Worm (Caenorhabditis elegans) whole organism, L2 larva: ENCODE measurements around the gene snt-3.

ENCODE experiments used
- C34F6.9 ChIP-seq: fragments of 150-350 bp; optimal IDR thresholded peaks from 2 replicates; lab custom pipeline; 2014; ENCODE audit warnings: missing biosample characterization, missing genetic modification characterization
- F13H6.1 ChIP-seq: sonication (generic microtip); optimal IDR thresholded peaks from 2 replicates; lab custom pipeline; 2016; ENCODE audit warnings: missing genetic modification characterization, missing compliant biosample characterization
- R02D3.7 ChIP-seq: fragments of 150-350 bp; optimal IDR thresholded peaks from 2 replicates; lab custom pipeline; 2014; ENCODE audit warnings: missing biosample characterization, missing genetic modification characterization
- aly-2 ChIP-seq: fragments of 150-350 bp; optimal IDR thresholded peaks from 2 replicates; lab custom pipeline; 2014; ENCODE audit warnings: missing biosample characterization, missing genetic modification characterization
- ama-1 ChIP-seq: fragments of 150-350 bp; optimal IDR thresholded peaks from 2 replicates; lab custom pipeline; 2018; ENCODE audit warnings: inconsistent platforms
- ceh-16 ChIP-seq: fragments of 150-350 bp; optimal IDR thresholded peaks from 2 replicates; lab custom pipeline; 2014; ENCODE audit warnings: missing biosample characterization, missing genetic modification characterization
- ceh-82 ChIP-seq: fragments of 150-350 bp; optimal IDR thresholded peaks from 2 replicates; lab custom pipeline; 2014; ENCODE audit warnings: missing biosample characterization, missing genetic modification characterization
- egl-27 ChIP-seq: sonication (generic microtip); optimal IDR thresholded peaks from 3 replicates; lab custom pipeline; 2017; ENCODE audit warnings: missing biosample characterization, missing genetic modification reagents, missing genetic modification characterization
- fos-1 ChIP-seq: fragments of 150-350 bp; optimal IDR thresholded peaks from 2 replicates; lab custom pipeline; 2014; ENCODE audit warnings: missing biosample characterization, missing genetic modification characterization
- gmeb-1 ChIP-seq: fragments of 150-350 bp; optimal IDR thresholded peaks from 2 replicates; lab custom pipeline; 2014; ENCODE audit warnings: missing biosample characterization, missing genetic modification characterization
- lin-11 ChIP-seq: fragments of 150-350 bp; sonication (generic microtip); optimal IDR thresholded peaks from 2 replicates; lab custom pipeline; 2014; ENCODE audit warnings: missing biosample characterization, missing genetic modification characterization, inconsistent platforms, mixed read lengths
- lin-13 ChIP-seq: fragments of 150-350 bp; optimal IDR thresholded peaks from 2 replicates; lab custom pipeline; 2014; ENCODE audit warnings: missing biosample characterization, missing genetic modification reagents, missing genetic modification characterization
- lin-39 ChIP-seq: fragments of 150-350 bp; optimal IDR thresholded peaks from 2 replicates; lab custom pipeline; 2014; ENCODE audit warnings: missing biosample characterization, missing genetic modification reagents, missing genetic modification characterization
- lsy-2 ChIP-seq, 2 experiments: fragments of 150-350 bp in 1 of 2; sonication (generic microtip) in 1 of 2; optimal IDR thresholded peaks; 2 replicates each; lab custom pipeline; 2014 to 2017; ENCODE audit warnings: missing biosample characterization in 2 of 2, missing genetic modification characterization in 2 of 2
- mab-5 ChIP-seq: fragments of 150-350 bp; optimal IDR thresholded peaks from 2 replicates; lab custom pipeline; 2014; ENCODE audit warnings: missing biosample characterization, missing genetic modification characterization
- mbf-1 ChIP-seq: sonication (generic microtip); optimal IDR thresholded peaks from 2 replicates; lab custom pipeline; 2017; ENCODE audit warnings: missing biosample characterization, missing genetic modification characterization
- nhr-10 ChIP-seq: sonication (generic microtip); optimal IDR thresholded peaks from 2 replicates; lab custom pipeline; 2017; ENCODE audit warnings: missing biosample characterization, missing genetic modification characterization
- nhr-11 ChIP-seq: fragments of 150-350 bp; optimal IDR thresholded peaks from 2 replicates; lab custom pipeline; 2014; ENCODE audit warnings: missing biosample characterization, missing genetic modification characterization
- nhr-12 ChIP-seq: fragments of 150-350 bp; optimal IDR thresholded peaks from 2 replicates; lab custom pipeline; 2014; ENCODE audit warnings: missing biosample characterization, missing genetic modification characterization
- nhr-129 ChIP-seq: fragments of 150-350 bp; optimal IDR thresholded peaks from 2 replicates; lab custom pipeline; 2014; ENCODE audit warnings: missing biosample characterization, missing genetic modification characterization
- nhr-21 ChIP-seq: fragments of 150-350 bp; optimal IDR thresholded peaks from 2 replicates; lab custom pipeline; 2014; ENCODE audit warnings: missing biosample characterization, missing genetic modification characterization
- nhr-25 ChIP-seq: fragments of 150-350 bp; sonication (generic microtip); optimal IDR thresholded peaks from 3 replicates; lab custom pipeline; 2014; ENCODE audit warnings: missing biosample characterization, missing genetic modification characterization
- nhr-77 ChIP-seq: fragments of 150-350 bp; optimal IDR thresholded peaks from 2 replicates; lab custom pipeline; 2014; ENCODE audit warnings: missing biosample characterization, missing genetic modification characterization
- peb-1 ChIP-seq: fragments of 150-350 bp; optimal IDR thresholded peaks from 2 replicates; lab custom pipeline; 2014; ENCODE audit warnings: missing biosample characterization, missing genetic modification characterization
- sem-4 ChIP-seq: fragments of 150-350 bp; optimal IDR thresholded peaks from 2 replicates; lab custom pipeline; 2014; ENCODE audit warnings: missing biosample characterization, missing genetic modification reagents, missing genetic modification characterization
- sma-9 ChIP-seq, 2 experiments: fragments of 150-350 bp in 1 of 2; sonication (generic microtip) in 1 of 2; optimal IDR thresholded peaks; 2 replicates each; lab custom pipeline; 2014 to 2016; ENCODE audit warnings: missing genetic modification characterization in 2 of 2, mild to moderate bottlenecking in 1 of 2, missing biosample characterization in 1 of 2, missing compliant biosample characterization in 1 of 2, missing genetic modification reagents in 1 of 2, moderate library complexity in 1 of 2
- snpc-4 ChIP-seq: fragments of 150-350 bp; optimal IDR thresholded peaks from 2 replicates; lab custom pipeline; 2014; ENCODE audit warnings: missing biosample characterization, missing genetic modification characterization
- unc-39 ChIP-seq: fragments of 150-350 bp; optimal IDR thresholded peaks from 2 replicates; lab custom pipeline; 2014; ENCODE audit warnings: missing biosample characterization, missing genetic modification characterization
- unc-55 ChIP-seq: fragments of 150-350 bp; sonication (generic microtip); optimal IDR thresholded peaks from 3 replicates; lab custom pipeline; 2014; ENCODE audit warnings: missing biosample characterization, missing genetic modification reagents, missing genetic modification characterization
- zag-1 ChIP-seq: fragments of 150-350 bp; optimal IDR thresholded peaks from 2 replicates; lab custom pipeline; 2014; ENCODE audit warnings: missing biosample characterization, missing genetic modification characterization
- ztf-1 ChIP-seq: fragments of 200-800 bp; sonication (Bioruptor generic); conservative IDR thresholded peaks from 2 replicates; pipeline ENCODE4 v1.3.6; 2022; ENCODE audit warnings: missing genetic modification characterization, missing compliant biosample characterization
- ztf-11 ChIP-seq: sonication (generic microtip); optimal IDR thresholded peaks from 2 replicates; lab custom pipeline; 2017; ENCODE audit warnings: missing biosample characterization, missing genetic modification characterization
- ztf-4 ChIP-seq: fragments of 150-350 bp; optimal IDR thresholded peaks from 2 replicates; lab custom pipeline; 2014; ENCODE audit warnings: missing biosample characterization, missing genetic modification characterization

Gene snt-3

DNA sequence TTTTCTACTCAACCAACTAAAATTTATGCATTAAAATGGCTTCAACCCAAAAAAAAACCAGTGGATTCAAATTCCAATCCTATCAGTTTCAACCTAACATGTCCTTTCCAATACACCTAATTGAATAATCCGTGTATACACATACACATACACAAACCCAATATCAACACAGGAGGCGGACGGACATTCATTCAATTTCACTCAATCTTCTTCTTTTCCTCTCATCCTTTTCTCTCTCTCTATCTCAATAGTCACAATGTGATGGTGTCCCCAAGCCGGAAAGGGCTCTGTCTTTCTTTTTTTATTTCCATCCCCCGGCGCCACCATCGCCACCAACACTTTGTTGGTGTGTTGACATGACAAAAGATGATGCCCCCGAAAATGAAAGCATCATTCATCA is 21.0 kb downstream of the snt-3 start:
- no peak for TF ChIP-seq nhr-10 (tag; lab: Kevin White, UChicago)
- peak; percentile 15 for TF ChIP-seq C34F6.9
- peak; percentile 9 for TF ChIP-seq sma-9 (GFP tag; optimal IDR thresholded peaks at IDR 0.05; lab: Kevin White, UChicago)
- no peak for TF ChIP-seq sma-9 (tag; optimal IDR thresholded peaks at IDR 0.05; lab: Kevin White, UChicago)
- TF ChIP-seq ama-1 (lab: Kevin White, UChicago), result no peak
- peak; percentile 65 for TF ChIP-seq sem-4
- TF ChIP-seq, all 48 proteins: peak for 3

- TF ChIP-seq lin-11 (tag; lab: Kevin White, UChicago) (no peak), nhr-77 (tag; lab: Kevin White, UChicago) (no peak), F13H6.1 (no peak), unc-39 (no peak), ztf-11 (tag; lab: Kevin White, UChicago) (no peak), ztf-4 (tag; lab: Kevin White, UChicago) (no peak), ztf-1 (GFP tag; lab: Robert Waterston, UW) (no peak), nhr-10 (tag; lab: Kevin White, UChicago) (no peak), sem-4 (no peak), lin-13 (GFP tag; lab: Kevin White, UChicago) (no peak), zag-1 (tag; lab: Kevin White, UChicago) (no peak), mab-5 (tag; lab: Kevin White, UChicago) (no peak), aly-2 (no peak), nhr-25 (tag; lab: Kevin White, UChicago) (no peak), C34F6.9 (no peak), egl-27 (tag; lab: Kevin White, UChicago) (no peak), peb-1 (no peak), nhr-21 (no peak)
Observed at ce11 chrV:1342712-1343111, 28.1 kb downstream of the snt-3 start.

ce11 chrV:1341276-1342050 is 29.4 kb downstream of the snt-3 start:
- no peak for TF ChIP-seq nhr-10 (tag; lab: Kevin White, UChicago)
- peak; percentile 9 for TF ChIP-seq sma-9 (GFP tag; optimal IDR thresholded peaks at IDR 0.05; lab: Kevin White, UChicago)
- no peak for TF ChIP-seq sma-9 (tag; optimal IDR thresholded peaks at IDR 0.05; lab: Kevin White, UChicago)

DNA sequence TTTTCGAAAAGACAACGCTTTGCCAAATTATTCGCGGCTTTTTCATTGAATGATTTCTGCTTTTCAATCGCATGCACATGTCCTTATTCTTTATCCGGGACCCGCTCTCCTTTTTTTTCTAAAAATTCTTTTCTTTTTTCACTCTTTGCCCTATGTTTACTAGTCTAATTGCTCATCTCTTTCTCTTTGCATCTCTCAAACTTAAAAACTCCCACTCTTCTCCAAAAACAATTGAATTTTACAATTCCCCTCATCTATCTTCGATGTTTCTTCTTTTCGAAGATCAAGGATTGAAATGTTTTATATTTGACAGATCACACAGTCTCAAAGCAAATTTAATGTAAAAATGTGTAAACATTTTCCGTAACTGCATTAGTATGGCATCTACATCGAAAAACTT is 33.1 kb downstream of the snt-3 start:
- TF ChIP-seq ztf-11 (tag; lab: Kevin White, UChicago) (no peak), unc-39 (no peak), ztf-4 (tag; lab: Kevin White, UChicago) (no peak), aly-2 (no peak), F13H6.1 (no peak), nhr-12 (no peak), fos-1 (tag; lab: Kevin White, UChicago) (no peak), R02D3.7 (no peak), lsy-2 (tag; optimal IDR thresholded peaks at IDR 0.05; lab: Kevin White, UChicago) (no peak), nhr-11 (tag; lab: Kevin White, UChicago) (no peak), lin-39 (tag; lab: Kevin White, UChicago) (no peak), ceh-16 (tag; lab: Kevin White, UChicago) (no peak), nhr-21 (no peak), nhr-77 (tag; lab: Kevin White, UChicago) (no peak), gmeb-1 (tag; lab: Kevin White, UChicago) (no peak)
- TF ChIP-seq, all 48 proteins: peak for 0

ce11 chrV:1335896-1336295 is 34.9 kb downstream of the snt-3 start:
- TF ChIP-seq snpc-4 (tag; lab: Kevin White, UChicago) (no peak), unc-39 (no peak), unc-55 (GFP tag; lab: Kevin White, UChicago) (no peak), lsy-2 (tag; optimal IDR thresholded peaks at IDR 0.05; lab: Kevin White, UChicago) (no peak), ceh-82 (tag; lab: Kevin White, UChicago) (no peak), lin-39 (tag; lab: Kevin White, UChicago) (no peak), C34F6.9 (no peak), mbf-1 (tag; lab: Kevin White, UChicago) (no peak)

DNA sequence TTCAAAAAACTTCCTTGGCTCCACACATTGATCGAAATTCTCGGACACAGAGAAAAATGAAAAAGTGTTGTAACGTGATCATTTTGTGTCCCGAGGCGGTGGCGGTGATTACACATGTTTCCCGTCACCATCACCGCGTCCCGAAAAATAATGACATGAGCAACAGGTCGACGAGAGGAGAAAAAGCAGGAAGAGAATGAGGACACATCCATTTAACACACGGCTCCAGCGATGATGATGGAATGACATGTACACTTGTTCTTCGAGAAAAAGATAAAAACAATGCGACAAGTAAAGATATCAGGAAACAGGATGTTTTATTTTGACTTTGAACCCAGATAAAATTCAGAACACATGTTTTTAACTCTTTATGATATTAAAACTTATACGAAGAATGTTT is 43.5 kb downstream of the snt-3 start:
- TF ChIP-seq mbf-1 (tag; lab: Kevin White, UChicago) (no peak), lsy-2 (tag; optimal IDR thresholded peaks at IDR 0.05; lab: Kevin White, UChicago) (peak in 1 of 2 experiments; percentile 12), F13H6.1 (peak; percentile 31), nhr-129 (peak; percentile 46)
